ENCODE assay signal across 1 worm cellular context in the genomic region with DNA sequence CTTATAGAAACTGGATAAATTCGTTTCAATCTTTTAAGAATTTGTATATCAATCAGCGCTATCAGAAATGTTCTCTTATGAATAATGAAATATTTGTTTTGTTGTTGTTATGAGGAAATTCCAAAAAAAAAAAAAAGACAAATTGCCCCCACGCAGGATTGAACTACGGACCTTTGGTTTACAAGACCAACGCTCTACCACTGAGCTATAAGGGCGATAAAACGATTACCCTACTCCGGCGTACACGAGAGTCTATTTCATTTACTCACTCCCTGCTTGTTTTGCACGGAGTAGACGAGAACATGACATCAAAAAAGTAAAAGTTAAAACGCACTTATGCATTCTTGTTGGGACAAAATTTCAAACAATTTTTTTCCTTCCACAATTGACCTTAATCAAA.
TF ChIP-seq lines count a peak whose summit lies in the region.

No protein-coding gene starts in this region.

TF ChIP-seq in whole organism, young adult, 124 proteins besides CTCF, POLR2A, EP300 and RAD21 (continued from another document):
- TF ChIP-seq sptf-2 (GFP tag; optimal IDR thresholded peaks at IDR 0.05; lab: Kevin White, UChicago) (peak; percentile 76), hmg-20 (GFP tag; IDR thresholded peaks at IDR 0.05; lab: Robert Waterston, UW) (peak; percentile 83), F37B4.10 (GFP tag; IDR thresholded peaks at IDR 0.05; lab: Robert Waterston, UW) (no peak), unc-62 (GFP tag; optimal IDR thresholded peaks at IDR 0.05; lab: Kevin White, UChicago) (no peak), ztf-25 (GFP tag; IDR thresholded peaks at IDR 0.05; lab: Robert Waterston, UW) (peak; percentile 89), nfya-1 (tag; optimal IDR thresholded peaks at IDR 0.05; lab: Kevin White, UChicago; ENCODE audit: borderline replicate concordance, insufficient read depth) (no peak), ama-1 (optimal IDR thresholded peaks at IDR 0.05; lab: Kevin White, UChicago) (no peak), ama-1 (GFP tag; optimal IDR thresholded peaks at IDR 0.05; lab: Kevin White, UChicago) (peak; percentile 83 to 92), F33H1.4 (GFP tag; IDR thresholded peaks at IDR 0.05; lab: Robert Waterston, UW) (no peak), F55B11.4 (tag; optimal IDR thresholded peaks at IDR 0.05; lab: Kevin White, UChicago; ENCODE audit: borderline replicate concordance, insufficient read depth) (no peak), hmg-1.2 (GFP tag; IDR thresholded peaks at IDR 0.05; lab: Robert Waterston, UW) (no peak; the same call in 1 of the 2 replicates), F39B2.1 (GFP tag; IDR thresholded peaks at IDR 0.05; lab: Robert Waterston, UW) (no peak), lin-54 (GFP tag; optimal IDR thresholded peaks at IDR 0.05; lab: Kevin White, UChicago) (peak; percentile 35), C17E4.6 (GFP tag; IDR thresholded peaks at IDR 0.05; lab: Robert Waterston, UW) (0 out of 2 replicates have a peak, but pooled peaks have one; percentile 16), mes-4 (tag; optimal IDR thresholded peaks at IDR 0.05; lab: Kevin White, UChicago) (peak; percentile 79), xnd-1 (tag; optimal IDR thresholded peaks at IDR 0.05; lab: Kevin White, UChicago) (no peak), efl-1 (GFP tag; optimal IDR thresholded peaks at IDR 0.05; lab: Kevin White, UChicago) (peak; percentile 11), ccch-3 (GFP tag; optimal IDR thresholded peaks at IDR 0.05; lab: Kevin White, UChicago) (peak; percentile 41), ztf-22 (GFP tag; optimal IDR thresholded peaks at IDR 0.05; lab: Kevin White, UChicago) (no peak), attf-6 (GFP tag; IDR thresholded peaks at IDR 0.05; lab: Robert Waterston, UW) (no peak), T07F8.4 (tag; optimal IDR thresholded peaks at IDR 0.05; lab: Kevin White, UChicago) (peak; percentile 86), F10E7.11 (tag; optimal IDR thresholded peaks at IDR 0.05; lab: Kevin White, UChicago) (peak; percentile 11), pha-4 (tag; optimal IDR thresholded peaks at IDR 0.05; lab: Kevin White, UChicago) (no peak), atf-7 (tag; optimal IDR thresholded peaks at IDR 0.05; lab: Kevin White, UChicago) (peak; percentile 30), lin-35 (GFP tag; optimal IDR thresholded peaks at IDR 0.05; lab: Kevin White, UChicago) (no peak), zfh-2 (GFP tag; conservative IDR thresholded peaks at IDR 0.05; lab: Robert Waterston, UW) (no peak), cebp-1 (GFP tag; IDR thresholded peaks at IDR 0.05; lab: Robert Waterston, UW) (no peak), cebp-1 (tag; optimal IDR thresholded peaks at IDR 0.05; lab: Kevin White, UChicago) (no peak), mel-28 (tag; optimal IDR thresholded peaks at IDR 0.05; lab: Kevin White, UChicago; ENCODE audit: borderline replicate concordance) (no peak), tlf-1 (GFP tag; optimal IDR thresholded peaks at IDR 0.05; lab: Kevin White, UChicago) (no peak), repo-1 (tag; optimal IDR thresholded peaks at IDR 0.05; lab: Kevin White, UChicago) (no peak), die-1 (tag; optimal IDR thresholded peaks at IDR 0.05; lab: Kevin White, UChicago) (peak; percentile 97), somi-1 (GFP tag; optimal IDR thresholded peaks at IDR 0.05; lab: Kevin White, UChicago) (no peak), ztf-26 (tag; optimal IDR thresholded peaks at IDR 0.05; lab: Kevin White, UChicago) (peak; percentile 27), lin-26 (GFP tag; IDR thresholded peaks at IDR 0.05; lab: Robert Waterston, UW) (no peak; the same call in none of the 2 replicates), akir-1 (GFP tag; optimal IDR thresholded peaks at IDR 0.05; lab: Kevin White, UChicago) (no peak), lin-40 (tag; optimal IDR thresholded peaks at IDR 0.05; lab: Kevin White, UChicago) (no peak), lsy-27 (tag; optimal IDR thresholded peaks at IDR 0.05; lab: Kevin White, UChicago; ENCODE audit: borderline replicate concordance, insufficient read depth) (no peak), snpc-4 (GFP tag; optimal IDR thresholded peaks at IDR 0.05; lab: Kevin White, UChicago) (peak; percentile 74), snpc-4 (tag; optimal IDR thresholded peaks at IDR 0.05; lab: Kevin White, UChicago) (peak in 1 of 4 experiments; percentile 30), K11D2.4 (GFP tag; IDR thresholded peaks at IDR 0.05; lab: Robert Waterston, UW) (peak; percentile 64; the same call in 1 of the 2 replicates), snpc-1.1 (tag; optimal IDR thresholded peaks at IDR 0.05; lab: Kevin White, UChicago; ENCODE audit: insufficient read depth) (no peak), ceh-27 (GFP tag; optimal IDR thresholded peaks at IDR 0.05; lab: Kevin White, UChicago) (peak; percentile 19), B0035.1 (tag; optimal IDR thresholded peaks at IDR 0.05; lab: Kevin White, UChicago) (peak; percentile 77), nhr-90 (tag; optimal IDR thresholded peaks at IDR 0.05; lab: Kevin White, UChicago) (peak; percentile 88), hsf-1 (GFP tag; IDR thresholded peaks at IDR 0.05; lab: Robert Waterston, UW) (no peak), Y56A3A.18 (GFP tag; IDR thresholded peaks at IDR 0.05; lab: Robert Waterston, UW) (peak; percentile 93), D2030.7 (GFP tag; IDR thresholded peaks at IDR 0.05; lab: Robert Waterston, UW) (peak; percentile 74), F49E8.2 (tag; optimal IDR thresholded peaks at IDR 0.05; lab: Kevin White, UChicago; ENCODE audit: insufficient read depth) (no peak), madf-3 (GFP tag; IDR thresholded peaks at IDR 0.05; lab: Robert Waterston, UW) (0 out of 2 replicates have a peak, but pooled peaks have one; percentile 48), ets-4 (GFP tag; optimal IDR thresholded peaks at IDR 0.05; lab: Kevin White, UChicago) (no peak), egrh-3 (GFP tag; IDR thresholded peaks at IDR 0.05; lab: Robert Waterston, UW) (no peak; the same call in 1 of the 2 replicates), snpc-3.4 (tag; optimal IDR thresholded peaks at IDR 0.05; lab: Kevin White, UChicago) (peak; percentile 32), F57A8.1 (GFP tag; optimal IDR thresholded peaks at IDR 0.05; lab: Kevin White, UChicago) (peak; percentile 45), lsl-1 (GFP tag; optimal IDR thresholded peaks at IDR 0.05; lab: Kevin White, UChicago) (no peak), ekl-4 (GFP tag; IDR thresholded peaks at IDR 0.05; lab: Robert Waterston, UW) (peak; percentile 76; the same call in 1 of the 2 replicates), madf-10 (tag; optimal IDR thresholded peaks at IDR 0.05; lab: Kevin White, UChicago) (peak; percentile 64), C06A6.2 (GFP tag; conservative IDR thresholded peaks at IDR 0.05; lab: Robert Waterston, UW) (no peak), ceh-40 (GFP tag; IDR thresholded peaks at IDR 0.05; lab: Robert Waterston, UW) (0 out of 2 replicates have a peak, but pooled peaks have one; percentile 71), sea-2 (GFP tag; IDR thresholded peaks at IDR 0.05; lab: Robert Waterston, UW) (no peak), Y79H2A.3 (GFP tag; conservative IDR thresholded peaks at IDR 0.05; lab: Robert Waterston, UW) (0 out of 2 replicates have a peak, but pooled peaks have one; percentile 8), nhr-80 (tag; optimal IDR thresholded peaks at IDR 0.05; lab: Kevin White, UChicago) (peak; percentile 37), T26A5.8 (tag; optimal IDR thresholded peaks at IDR 0.05; lab: Kevin White, UChicago) (peak; percentile 76), bed-2 (GFP tag; IDR thresholded peaks at IDR 0.05; lab: Robert Waterston, UW) (0 out of 2 replicates have a peak, but pooled peaks have one; percentile 56), dox-1 (GFP tag; IDR thresholded peaks at IDR 0.05; lab: Robert Waterston, UW) (no peak; the same call in 1 of the 2 replicates), pbrm-1 (GFP tag; IDR thresholded peaks at IDR 0.05; lab: Robert Waterston, UW) (peak; percentile 78; the same call in 1 of the 2 replicates), hrde-1 (tag; optimal IDR thresholded peaks at IDR 0.05; lab: Kevin White, UChicago; ENCODE audit: borderline replicate concordance) (no peak), ceh-91 (GFP tag; IDR thresholded peaks at IDR 0.05; lab: Robert Waterston, UW) (no peak), chd-7 (tag; optimal IDR thresholded peaks at IDR 0.05; lab: Kevin White, UChicago) (no peak), egl-44 (GFP tag; IDR thresholded peaks at IDR 0.05; lab: Robert Waterston, UW) (no peak; the same call in 1 of the 2 replicates), rcor-1 (GFP tag; IDR thresholded peaks at IDR 0.05; lab: Robert Waterston, UW) (peak; percentile 79), F52B5.7 (tag; optimal IDR thresholded peaks at IDR 0.05; lab: Kevin White, UChicago) (no peak), nhr-27 (tag; optimal IDR thresholded peaks at IDR 0.05; lab: Kevin White, UChicago) (no peak), snpc-1.3 (tag; optimal IDR thresholded peaks at IDR 0.05; lab: Kevin White, UChicago; ENCODE audit: insufficient read depth) (peak; percentile 68), F57C9.4 (tag; optimal IDR thresholded peaks at IDR 0.05; lab: Kevin White, UChicago) (no peak), Y95B8A.8 (GFP tag; IDR thresholded peaks at IDR 0.05; lab: Robert Waterston, UW) (0 out of 2 replicates have a peak, but pooled peaks have one; percentile 20), rpc-1 (optimal IDR thresholded peaks at IDR 0.05; lab: Kevin White, UChicago) (peak; percentile 98), rpc-1 (tag; optimal IDR thresholded peaks at IDR 0.05; lab: Kevin White, UChicago) (peak; percentile 100), mxl-1 (tag; optimal IDR thresholded peaks at IDR 0.05; lab: Kevin White, UChicago) (peak; percentile 76), ztf-28 (GFP tag; IDR thresholded peaks at IDR 0.05; lab: Robert Waterston, UW) (no peak), fkh-3 (tag; optimal IDR thresholded peaks at IDR 0.05; lab: Kevin White, UChicago) (no peak), lir-1 (GFP tag; conservative IDR thresholded peaks at IDR 0.05; lab: Robert Waterston, UW) (no peak), hlh-26 (GFP tag; conservative IDR thresholded peaks at IDR 0.05; lab: Robert Waterston, UW) (no peak), athp-1 (tag; optimal IDR thresholded peaks at IDR 0.05; lab: Kevin White, UChicago) (peak; percentile 39), let-526 (GFP tag; IDR thresholded peaks at IDR 0.05; lab: Robert Waterston, UW) (no peak), Y53G8AR.9 (GFP tag; conservative IDR thresholded peaks at IDR 0.05; lab: Robert Waterston, UW) (no peak), ceh-58 (GFP tag; IDR thresholded peaks at IDR 0.05; lab: Robert Waterston, UW) (no peak), him-1 (tag; optimal IDR thresholded peaks at IDR 0.05; lab: Kevin White, UChicago) (peak; percentile 95)
TF ChIP-seq in whole organism, young adult: peak in this region for 62.
